Worm (Caenorhabditis elegans) whole organism, L4 larva: ENCODE data around the gene Y57G7A.6.

Source experiments
- ceh-82 ChIP-seq: sonication (generic microtip); optimal IDR thresholded peaks from 2 replicates; lab custom pipeline; 2017; ENCODE audit warnings: missing biosample characterization, missing genetic modification characterization
- hlh-30 ChIP-seq: sonication (generic microtip); optimal IDR thresholded peaks from 2 replicates; lab custom pipeline; 2017; ENCODE audit warnings: antibody characterized with exemption, mild to moderate bottlenecking, missing genetic modification characterization, missing compliant biosample characterization; ENCODE audit not compliant: insufficient read depth
- lin-13 ChIP-seq: fragments of 150-350 bp; optimal IDR thresholded peaks from 2 replicates; lab custom pipeline; 2014; ENCODE audit warnings: missing biosample characterization, missing genetic modification reagents, missing genetic modification characterization
- lin-38 ChIP-seq: fragments of 200-800 bp; sonication (Bioruptor generic); IDR thresholded peaks from 2 replicates; pipeline ENCODE4 v1.3.6; 2022; ENCODE audit warnings: missing genetic modification reagents, missing genetic modification characterization, missing compliant biosample characterization
- madf-9 ChIP-seq: fragments of 200-800 bp; sonication (Bioruptor generic); conservative IDR thresholded peaks from 2 replicates; pipeline ENCODE4 v1.3.6; 2022; ENCODE audit warnings: missing genetic modification reagents, missing genetic modification characterization, missing compliant biosample characterization
- mep-1 ChIP-seq: fragments of 150-350 bp; sonication (generic microtip); optimal IDR thresholded peaks from 3 replicates; lab custom pipeline; 2014; ENCODE audit warnings: missing biosample characterization, missing genetic modification characterization
- nhr-25 ChIP-seq: sonication (generic microtip); optimal IDR thresholded peaks from 2 replicates; lab custom pipeline; 2017; ENCODE audit warnings: missing genetic modification characterization, mild to moderate bottlenecking, missing compliant biosample characterization, antibody characterized with exemption, moderate library complexity, borderline replicate concordance; ENCODE audit not compliant: insufficient read depth
- nhr-6 ChIP-seq: fragments of 150-350 bp; optimal IDR thresholded peaks from 2 replicates; lab custom pipeline; 2014; ENCODE audit warnings: missing biosample characterization, missing genetic modification characterization
- nhr-77 ChIP-seq: fragments of 150-350 bp; optimal IDR thresholded peaks from 2 replicates; lab custom pipeline; 2014; ENCODE audit warnings: missing biosample characterization, missing genetic modification characterization
- unc-39 ChIP-seq: sonication (generic microtip); optimal IDR thresholded peaks from 2 replicates; lab custom pipeline; 2017; ENCODE audit warnings: missing biosample characterization, missing genetic modification characterization
- zag-1 ChIP-seq: fragments of 150-350 bp; optimal IDR thresholded peaks from 2 replicates; lab custom pipeline; 2014; ENCODE audit warnings: missing biosample characterization, missing genetic modification characterization

DNA sequence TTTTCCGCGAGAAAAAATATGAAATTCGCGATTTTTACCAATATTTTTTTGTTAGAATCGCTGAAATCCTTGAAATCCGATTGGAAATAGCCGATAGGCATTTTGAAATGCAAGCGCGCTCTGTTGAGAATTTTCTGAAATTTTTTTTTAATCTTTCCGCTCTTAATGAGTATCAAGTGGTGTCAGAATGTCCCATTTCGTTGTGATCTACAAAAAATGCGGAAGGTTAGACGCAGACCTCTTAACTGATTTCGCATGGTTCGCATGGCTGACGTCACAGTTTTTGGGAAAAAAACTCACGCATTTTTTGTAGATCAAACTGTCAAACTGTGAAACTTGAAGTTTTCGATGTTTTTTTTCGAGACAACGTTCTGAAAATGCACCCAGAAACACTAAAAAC, 13.6 kb downstream of the Y57G7A.6 start, which contains the start of gene srw-66:
- TF ChIP-seq mep-1 (tag; lab: Kevin White, UChicago) = no peak
- TF ChIP-seq hlh-30 (tag; lab: Kevin White, UChicago) = no peak
- TF ChIP-seq zag-1 = no peak
- TF ChIP-seq nhr-77 = no peak
- TF ChIP-seq nhr-25 (tag; lab: Kevin White, UChicago) = no peak
- TF ChIP-seq ceh-82 (tag; lab: Kevin White, UChicago) = no peak
- no peak for TF ChIP-seq lin-38 (GFP tag; lab: Robert Waterston, UW)
- TF ChIP-seq nhr-6 (tag; lab: Kevin White, UChicago) = no peak
- no peak for TF ChIP-seq lin-13 (GFP tag; lab: Kevin White, UChicago)
- no peak for TF ChIP-seq madf-9 (GFP tag; lab: Robert Waterston, UW)
- TF ChIP-seq unc-39 = no peak
